Fruit fly (Drosophila melanogaster): ENCODE results near the gene TfIIA-S-2.

Gene TfIIA-S-2

dm6 chrX:1030478-1030877 is 19.0 kb upstream of the TfIIA-S-2 start, which contains the start of the genes Cdc45 and Rpp21:
Cdc45 (minus strand) TSS chrX:1030556.
Rpp21 (plus strand) TSS chrX:1030758.
- TF ChIP-seq Blimp-1 (GFP tag; optimal IDR thresholded peaks at IDR 0.05) (peak; percentile 37), Nf-YA (GFP tag; IDR thresholded peaks at IDR 0.05) (no peak), CG14441 (GFP tag; IDR thresholded peaks at IDR 0.05) (no peak), CG14710 (tag; optimal IDR thresholded peaks at IDR 0.05) (peak; percentile 39), H2.0 (GFP tag; IDR thresholded peaks at IDR 0.05) (no peak), Max (GFP tag; optimal IDR thresholded peaks at IDR 0.05) (peak; percentile 55), YL-1 (GFP tag; optimal IDR thresholded peaks at IDR 0.05) (peak; percentile 53), sr (GFP tag; IDR thresholded peaks at IDR 0.05) (no peak), nerfin-1 (tag; optimal IDR thresholded peaks at IDR 0.05) (no peak), grau (tag; optimal IDR thresholded peaks at IDR 0.05) (no peak), CG9797 (GFP tag; optimal IDR thresholded peaks at IDR 0.05) (peak; percentile 86), Bgb (GFP tag; IDR thresholded peaks at IDR 0.05; ENCODE audit: partially characterized antibody) (no peak), CG13287 (GFP tag; IDR thresholded peaks at IDR 0.05; ENCODE audit: partially characterized antibody) (peak; percentile 50; the same call in 1 of the 2 replicates), wdn (GFP tag; IDR thresholded peaks at IDR 0.05) (no peak), ewg (GFP tag; optimal IDR thresholded peaks at IDR 0.05) (no peak), CG11456 (GFP tag; IDR thresholded peaks at IDR 0.05) (no peak), Dp (GFP tag; optimal IDR thresholded peaks at IDR 0.05) (peak; percentile 81), ac (GFP tag; optimal IDR thresholded peaks at IDR 0.05) (no peak), BEAF-32 (GFP tag; optimal IDR thresholded peaks at IDR 0.05) (peak; percentile 59), sima (GFP tag; optimal IDR thresholded peaks at IDR 0.05) (no peak), Myb (GFP tag; optimal IDR thresholded peaks at IDR 0.05) (peak; percentile 46), Scr (GFP tag; IDR thresholded peaks at IDR 0.05; ENCODE audit: partially characterized antibody) (peak; percentile 42; the same call in 1 of the 2 replicates), CG2678 (tag; optimal IDR thresholded peaks at IDR 0.05) (no peak), lilli (GFP tag; optimal IDR thresholded peaks at IDR 0.05) (no peak), MBD-R2 (GFP tag; IDR thresholded peaks at IDR 0.05) (peak; percentile 77), Sin3A (optimal IDR thresholded peaks at IDR 0.05) (peak; percentile 73), CG10267 (tag; optimal IDR thresholded peaks at IDR 0.05) (peak; percentile 34), Hey (tag; optimal IDR thresholded peaks at IDR 0.05) (no peak), CG11085 (GFP tag; IDR thresholded peaks at IDR 0.05) (no peak), pzg (GFP tag; optimal IDR thresholded peaks at IDR 0.05) (peak; percentile 69), unc-4 (GFP tag; IDR thresholded peaks at IDR 0.05; ENCODE audit: partially characterized antibody) (0 out of 2 replicates have a peak, but pooled peaks have one; percentile 36), CG13775 (GFP tag; optimal IDR thresholded peaks at IDR 0.05) (no peak), bowl (GFP tag; IDR thresholded peaks at IDR 0.05) (no peak), Dll (GFP tag; IDR thresholded peaks at IDR 0.05; ENCODE audit: partially characterized antibody) (peak; percentile 61; the same call in 2 of the 4 replicates), gfzf (GFP tag; optimal IDR thresholded peaks at IDR 0.05) (peak; percentile 86), slbo (GFP tag; IDR thresholded peaks at IDR 0.05) (no peak), CG16863 (GFP tag; optimal IDR thresholded peaks at IDR 0.05) (no peak), Sry-δ (GFP tag; optimal IDR thresholded peaks at IDR 0.05) (peak; percentile 63), CG6175 (GFP tag; IDR thresholded peaks at IDR 0.05) (no peak), MESR4 (GFP tag; optimal IDR thresholded peaks at IDR 0.05) (peak; percentile 5), Ets97D (GFP tag; optimal IDR thresholded peaks at IDR 0.05) (peak; percentile 43), E2f1 (GFP tag; IDR thresholded peaks at IDR 0.05) (peak; percentile 72), Rfx (GFP tag; IDR thresholded peaks at IDR 0.05) (peak; percentile 17; the same call in 1 of the 2 replicates), CG2889 (GFP tag; IDR thresholded peaks at IDR 0.05) (no peak), phol (tag; optimal IDR thresholded peaks at IDR 0.05) (peak; percentile 56), twi (tag; optimal IDR thresholded peaks at IDR 0.05) (peak; percentile 34), CG16813 (GFP tag; IDR thresholded peaks at IDR 0.05; ENCODE audit: partially characterized antibody) (0 out of 3 replicates have a peak, but pooled peaks have one; percentile 38), CG4617 (GFP tag; optimal IDR thresholded peaks at IDR 0.05; ENCODE audit: borderline replicate concordance) (peak; percentile 31), inv (GFP tag; IDR thresholded peaks at IDR 0.05; ENCODE audit: partially characterized antibody) (no peak), CG17568 (GFP tag; optimal IDR thresholded peaks at IDR 0.05) (no peak)

All from whole organism, embryonic.